Fruit fly (Drosophila melanogaster): ENCODE data around the gene tup.

DNA sequence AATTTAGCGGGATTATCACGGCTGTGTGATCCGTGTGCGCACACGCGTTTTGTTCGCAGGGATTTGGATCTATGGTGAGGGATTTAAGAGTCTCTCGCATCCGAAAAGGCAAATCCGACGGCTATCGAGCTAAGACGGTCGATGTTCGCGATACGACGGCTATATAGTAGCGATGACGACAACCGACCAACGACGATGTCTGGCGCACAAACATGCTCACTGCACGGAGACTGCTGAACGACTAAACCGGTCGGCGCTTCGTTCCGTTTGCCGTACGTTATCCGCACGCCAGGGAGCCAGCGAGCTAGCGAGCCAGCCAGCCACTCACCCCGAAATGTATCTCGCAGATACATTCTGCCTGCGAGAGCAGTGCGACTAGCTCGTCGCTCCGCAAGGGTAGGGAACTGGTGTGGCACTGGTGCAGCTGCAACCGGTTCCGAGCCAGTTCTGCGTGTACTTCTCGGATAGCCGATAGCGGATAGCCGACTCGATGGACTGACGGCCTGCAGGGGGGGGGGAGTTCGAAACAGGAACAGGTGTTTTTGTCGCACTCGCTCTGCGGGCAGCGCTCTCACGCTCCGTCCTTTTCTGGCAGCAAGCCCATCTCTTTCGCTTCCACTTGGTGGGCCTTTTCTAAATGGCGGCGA is at the start of gene tup:
- TF ChIP-seq CTCF (optimal IDR thresholded peaks at IDR 0.05) (peak; percentile 39 to 45), CG8478 (optimal IDR thresholded peaks at IDR 0.05) (no peak)

Measured in S2 (cell line).